Fruit fly (Drosophila melanogaster): Measurements from ENCODE around the gene Mcr.
A peak's percentile ranks its signal among the peaks of the same experiment; 100 is the strongest.

Mcr gene

DNA sequence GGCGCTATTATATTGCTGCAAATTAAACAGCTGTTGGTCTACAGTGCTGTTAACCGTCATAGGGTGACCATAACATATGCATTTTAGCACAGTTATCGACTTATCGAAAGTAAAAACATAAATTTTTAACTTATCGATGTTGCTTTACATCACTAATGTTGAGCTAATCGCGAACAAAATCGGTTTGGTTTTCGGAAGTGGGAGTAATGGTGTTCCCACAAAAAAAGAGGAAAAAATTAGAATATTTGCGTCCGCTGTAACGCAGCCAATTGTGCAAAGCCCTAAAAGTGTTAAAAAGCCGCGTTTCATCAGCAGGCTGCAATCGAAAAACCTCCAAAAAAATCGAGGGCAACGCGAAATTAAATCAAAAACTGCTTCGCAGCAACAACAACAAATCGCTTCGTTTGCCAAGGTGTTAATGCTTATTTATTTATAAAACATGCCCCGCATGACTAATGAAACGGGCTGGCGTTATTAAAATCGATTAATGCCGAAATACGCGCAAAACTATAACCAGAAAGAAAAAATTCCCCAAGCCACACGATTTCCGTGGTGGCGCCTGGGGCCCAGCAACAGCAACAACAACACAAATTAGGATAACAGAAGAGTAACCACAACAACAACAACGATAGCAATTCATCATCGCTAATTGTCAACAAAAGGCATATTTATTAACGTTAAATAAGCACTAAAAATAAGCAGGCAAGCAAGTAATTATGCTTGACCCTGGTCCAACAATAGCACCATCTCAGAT is 44.2 kb upstream of the Mcr start, which contains the start of the genes CG12375 and CG8668:
CG12375 (minus strand) TSS at position 42 of the 754 bp plus-strand sequence.
CG8668 (plus strand) TSS at position 153 of the 754 bp plus-strand sequence.
- TF ChIP-seq br (GFP tag; optimal IDR thresholded peaks at IDR 0.05) (no peak), OdsH (GFP tag; optimal IDR thresholded peaks at IDR 0.05) (no peak), ey (GFP tag; optimal IDR thresholded peaks at IDR 0.05) (peak; percentile 7), Vsx2 (GFP tag; optimal IDR thresholded peaks at IDR 0.05; ENCODE audit: partially characterized antibody) (peak; percentile 38), Myc (optimal IDR thresholded peaks at IDR 0.05) (no peak), dsf (GFP tag; optimal IDR thresholded peaks at IDR 0.05; ENCODE audit: borderline replicate concordance) (no peak), h (GFP tag; optimal IDR thresholded peaks at IDR 0.05) (no peak), woc (GFP tag; optimal IDR thresholded peaks at IDR 0.05) (no peak), Dif (GFP tag; optimal IDR thresholded peaks at IDR 0.05; ENCODE audit: partially characterized antibody) (no peak), Hnf4 (GFP tag; optimal IDR thresholded peaks at IDR 0.05) (peak; percentile 75), Rel (GFP tag; optimal IDR thresholded peaks at IDR 0.05) (no peak), Rel (tag; optimal IDR thresholded peaks at IDR 0.05) (peak; percentile 95), psq (GFP tag; optimal IDR thresholded peaks at IDR 0.05) (no peak), sage (GFP tag; optimal IDR thresholded peaks at IDR 0.05) (no peak), CG9705 (GFP tag; optimal IDR thresholded peaks at IDR 0.05) (no peak), tai (GFP tag; optimal IDR thresholded peaks at IDR 0.05) (no peak), Jra (GFP tag; optimal IDR thresholded peaks at IDR 0.05) (peak; percentile 49), Sp1 (GFP tag; optimal IDR thresholded peaks at IDR 0.05) (peak; percentile 2), GATAd (GFP tag; optimal IDR thresholded peaks at IDR 0.05) (no peak), Abd-B (GFP tag; optimal IDR thresholded peaks at IDR 0.05) (no peak), Hr83 (GFP tag; optimal IDR thresholded peaks at IDR 0.05; ENCODE audit: poor library complexity, severe bottlenecking) (peak; percentile 9)

DNA sequence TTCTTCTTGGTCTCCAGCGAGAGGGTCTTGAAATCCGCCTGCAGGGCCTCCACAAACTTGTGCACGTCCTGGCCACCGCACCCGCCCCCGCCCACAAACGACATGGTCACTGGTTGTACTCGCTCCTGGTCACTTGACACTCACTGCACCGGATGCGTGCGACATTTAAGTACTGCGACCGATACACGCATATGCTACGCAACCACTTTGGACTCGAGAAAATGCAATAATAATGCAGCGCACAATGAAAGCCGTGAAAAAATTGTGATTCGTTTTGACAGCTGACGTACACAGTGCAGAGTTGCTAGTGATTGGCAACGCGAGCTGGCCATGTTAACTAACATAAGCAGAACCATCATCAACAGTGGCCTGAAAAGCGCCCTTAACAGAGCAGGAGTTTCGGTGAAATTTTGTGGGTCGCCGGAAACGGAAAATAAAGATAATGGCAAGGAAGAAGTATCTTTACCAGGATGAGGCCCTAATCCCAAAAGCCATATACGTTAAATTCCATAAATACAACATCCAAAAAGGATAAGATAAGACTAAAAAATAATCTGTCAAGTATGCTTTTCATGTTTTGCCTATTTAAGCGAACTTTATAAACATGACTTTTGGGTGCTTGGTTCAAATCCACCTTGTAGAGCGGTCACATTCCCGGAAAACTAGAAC is 41.1 kb upstream of the Mcr start, which contains the start of the genes mon2 and CG8673:
mon2 (minus strand) TSS at position 300 of the 669 bp plus-strand sequence.
CG8673 (plus strand) TSS at position 619 of the 669 bp plus-strand sequence.
- TF ChIP-seq foxo (GFP tag; optimal IDR thresholded peaks at IDR 0.05) (no peak), rgr (GFP tag; optimal IDR thresholded peaks at IDR 0.05) (no peak), sage (GFP tag; optimal IDR thresholded peaks at IDR 0.05) (no peak), CG32264 (GFP tag; optimal IDR thresholded peaks at IDR 0.05) (no peak), lola (GFP tag; optimal IDR thresholded peaks at IDR 0.05) (no peak), dl (GFP tag; optimal IDR thresholded peaks at IDR 0.05; ENCODE audit: insufficient read depth in 1 of 2, partially characterized antibody in 2 of 2) (no peak), usp (GFP tag; optimal IDR thresholded peaks at IDR 0.05) (no peak)

DNA sequence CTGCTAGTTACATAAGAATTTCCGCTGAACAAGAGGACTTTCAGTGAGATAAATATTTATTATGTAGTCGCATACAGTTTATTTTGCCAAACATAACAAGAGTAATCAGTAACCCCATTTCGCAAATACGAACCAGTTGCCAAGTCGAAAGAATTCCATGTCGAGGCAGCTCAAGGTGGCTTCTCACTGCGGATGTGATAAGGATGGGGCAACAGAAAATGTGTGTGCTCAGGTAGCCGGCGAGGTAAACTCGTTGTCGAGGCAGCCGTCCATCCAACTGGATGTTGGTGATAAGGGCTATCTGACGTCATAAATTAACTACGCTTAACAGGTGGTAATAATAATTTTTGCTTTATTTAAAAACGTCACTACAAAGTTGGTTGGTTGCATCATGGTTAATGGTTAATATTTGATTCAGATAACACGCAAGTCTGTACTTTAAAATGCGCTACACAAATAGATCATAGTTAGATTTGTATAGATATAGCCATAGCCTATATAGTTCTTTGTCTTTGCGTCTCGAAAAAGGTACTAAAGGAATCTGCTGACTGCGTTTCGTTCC is 33.9 kb upstream of the Mcr start:
- no peak for TF ChIP-seq dl (GFP tag; optimal IDR thresholded peaks at IDR 0.05; ENCODE audit: insufficient read depth in 1 of 2, partially characterized antibody in 2 of 2)
- no peak for TF ChIP-seq dmrt93B (GFP tag; optimal IDR thresholded peaks at IDR 0.05)
- no peak for TF ChIP-seq h (GFP tag; optimal IDR thresholded peaks at IDR 0.05)
- no peak for TF ChIP-seq Mio (GFP tag; optimal IDR thresholded peaks at IDR 0.05)
- TF ChIP-seq Myc (optimal IDR thresholded peaks at IDR 0.05), result no peak
- no peak for TF ChIP-seq fru (GFP tag; optimal IDR thresholded peaks at IDR 0.05)
- TF ChIP-seq brk (GFP tag; optimal IDR thresholded peaks at IDR 0.05), result no peak
- no peak for TF ChIP-seq usp (GFP tag; optimal IDR thresholded peaks at IDR 0.05)
